Worm (Caenorhabditis elegans) whole organism, young adult: Measurements from ENCODE around the gene pqn-10.
"Not testable (repeated sequence)": the region's sequence is repeated elsewhere in the genome, so short reads cannot be mapped to it uniquely, and the experiment has no call there.

ENCODE experiments used
- aptf-3 ChIP-seq: fragments of 200-800 bp; sonication (Bioruptor generic); IDR thresholded peaks from 2 replicates; pipeline ENCODE4 v1.3.6; 2022; ENCODE audit warnings: missing genetic modification characterization, missing compliant biosample characterization
- nfya-1 ChIP-seq: sonication (generic microtip); optimal IDR thresholded peaks from 2 replicates; lab custom pipeline; 2017; ENCODE audit warnings: antibody characterized with exemption, missing compliant biosample characterization, missing genetic modification characterization, borderline replicate concordance; ENCODE audit not compliant: insufficient read depth

DNA sequence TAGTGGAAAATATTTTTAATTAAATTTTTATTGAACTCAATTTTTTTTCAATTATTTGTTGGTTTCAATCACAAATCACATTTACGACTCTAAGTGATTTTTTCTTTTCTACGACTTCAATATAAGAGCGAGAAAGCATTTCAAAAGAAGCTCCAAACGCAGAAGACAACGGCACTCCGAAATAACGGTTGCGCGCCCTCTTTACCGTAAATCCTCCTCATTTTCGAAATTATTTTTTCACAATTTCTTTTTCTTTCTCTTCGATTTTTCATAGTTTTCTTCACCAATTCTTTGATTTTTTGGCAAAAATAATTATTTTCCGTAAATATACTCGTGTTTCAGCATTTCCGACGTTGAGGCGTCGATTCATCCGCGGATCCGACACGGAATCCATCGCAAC lies 23.8 kb upstream of the pqn-10 start:
- TF ChIP-seq nfya-1; aptf-3 (GFP tag; lab: Robert Waterston, UW): not testable (repeated sequence)
